Fruit fly (Drosophila melanogaster): ENCODE measurements around the gene Cse1.

Cse1 gene

DNA sequence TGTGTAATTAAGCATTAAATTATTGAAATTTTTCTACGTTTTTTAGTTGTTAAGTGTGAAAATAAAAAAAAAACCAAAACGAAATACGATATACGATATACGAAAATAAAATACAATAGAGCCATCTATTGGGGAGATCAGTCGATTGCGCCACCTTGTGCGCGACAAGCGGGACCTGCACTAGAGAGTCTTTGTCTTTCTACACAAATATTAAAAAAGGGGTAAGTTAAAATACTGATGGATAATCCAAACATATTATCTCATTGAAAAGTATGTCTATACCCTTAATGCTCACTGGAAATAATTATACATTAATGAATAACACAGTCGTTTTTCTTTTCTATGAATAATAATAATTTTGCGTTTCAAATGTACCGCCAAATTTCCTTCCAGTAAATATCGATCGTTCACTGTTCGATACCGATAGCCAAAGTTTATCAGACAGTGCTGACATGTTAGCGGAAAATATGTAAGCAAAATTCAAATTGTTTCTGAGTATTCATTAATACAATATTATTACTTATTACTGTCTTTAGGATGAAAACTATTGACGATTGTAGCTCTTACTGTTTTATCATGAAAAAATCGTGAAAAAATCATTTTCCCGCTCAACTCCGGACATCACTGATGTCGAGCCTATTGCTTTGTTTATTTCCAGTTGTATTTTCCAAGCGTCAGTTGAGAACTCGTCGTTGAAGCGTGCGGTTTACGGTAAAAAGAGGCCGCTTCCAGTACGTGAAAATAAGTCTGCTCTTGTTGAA, 8.8 kb downstream of the Cse1 start, which contains the start of gene mdy (continued):
- no peak for TF ChIP-seq amos (GFP tag; IDR thresholded peaks at IDR 0.05; ENCODE audit: partially characterized antibody)
- TF ChIP-seq CG7786 (GFP tag; optimal IDR thresholded peaks at IDR 0.05) = peak; percentile 46
- TF ChIP-seq MTF-1 (GFP tag; optimal IDR thresholded peaks at IDR 0.05; ENCODE audit: borderline replicate concordance) = peak; percentile 31
- TF ChIP-seq CG5180 (GFP tag; optimal IDR thresholded peaks at IDR 0.05) = peak; percentile 5
- TF ChIP-seq zfh1 (GFP tag; IDR thresholded peaks at IDR 0.05) = peak; percentile 60; the same call in 2 of the 3 replicates
- peak; percentile 7 for TF ChIP-seq CG17186 (GFP tag; optimal IDR thresholded peaks at IDR 0.05)
- peak; percentile 59 for TF ChIP-seq E2f1 (GFP tag; IDR thresholded peaks at IDR 0.05)
- TF ChIP-seq ranshi (GFP tag; IDR thresholded peaks at IDR 0.05) = peak; percentile 74; the same call in 1 of the 2 replicates
- peak; percentile 63 for TF ChIP-seq Sry-δ (GFP tag; optimal IDR thresholded peaks at IDR 0.05)
- TF ChIP-seq CG1832 (GFP tag; optimal IDR thresholded peaks at IDR 0.05) = no peak
- peak; percentile 30 for TF ChIP-seq CG6765 (GFP tag; optimal IDR thresholded peaks at IDR 0.05)
- TF ChIP-seq NfI (GFP tag; optimal IDR thresholded peaks at IDR 0.05) = peak; percentile 33
- TF ChIP-seq CG10462 (GFP tag; optimal IDR thresholded peaks at IDR 0.05) = peak; percentile 45
- TF ChIP-seq fu2 (GFP tag; optimal IDR thresholded peaks at IDR 0.05) = peak; percentile 52
- peak; percentile 4 to 65 for TF ChIP-seq chif (GFP tag; optimal IDR thresholded peaks at IDR 0.05)
- no peak for TF ChIP-seq sqz (GFP tag; optimal IDR thresholded peaks at IDR 0.05)
- TF ChIP-seq Hmx (GFP tag; optimal IDR thresholded peaks at IDR 0.05) = no peak
- no peak for TF ChIP-seq CG12236 (GFP tag; optimal IDR thresholded peaks at IDR 0.05)
- TF ChIP-seq yki (optimal IDR thresholded peaks at IDR 0.05) = no peak
- peak; percentile 24 for TF ChIP-seq stwl (tag; optimal IDR thresholded peaks at IDR 0.05)
- TF ChIP-seq CG3995 (GFP tag; optimal IDR thresholded peaks at IDR 0.05) = no peak
- no peak for TF ChIP-seq tna (GFP tag; IDR thresholded peaks at IDR 0.05; ENCODE audit: partially characterized antibody)
- peak; percentile 49 for TF ChIP-seq pnt (GFP tag; optimal IDR thresholded peaks at IDR 0.05)
- peak; percentile 9 for TF ChIP-seq CG4282 (GFP tag; optimal IDR thresholded peaks at IDR 0.05)
- no peak for TF ChIP-seq Doc3 (GFP tag; IDR thresholded peaks at IDR 0.05; ENCODE audit: partially characterized antibody)
- TF ChIP-seq repo (GFP tag; optimal IDR thresholded peaks at IDR 0.05) = peak; percentile 22
- no peak for TF ChIP-seq CG9437 (GFP tag; optimal IDR thresholded peaks at IDR 0.05)
- TF ChIP-seq CG4854 (GFP tag; optimal IDR thresholded peaks at IDR 0.05) = no peak
- peak; percentile 56 for TF ChIP-seq CG12769 (tag; optimal IDR thresholded peaks at IDR 0.05)
- TF ChIP-seq CG14050 (GFP tag; IDR thresholded peaks at IDR 0.05) = peak; percentile 26; the same call in 1 of the 3 replicates
- no peak for TF ChIP-seq schlank (tag; optimal IDR thresholded peaks at IDR 0.05)
- TF ChIP-seq Atf6 (GFP tag; IDR thresholded peaks at IDR 0.05) = peak; percentile 59; the same call in 1 of the 2 replicates
- peak; percentile 55; the same call in 1 of the 2 replicates for TF ChIP-seq unc-4 (GFP tag; IDR thresholded peaks at IDR 0.05; ENCODE audit: partially characterized antibody)
- TF ChIP-seq Dp (GFP tag; optimal IDR thresholded peaks at IDR 0.05) = peak; percentile 89
- no peak for TF ChIP-seq Blimp-1 (GFP tag; optimal IDR thresholded peaks at IDR 0.05)
- peak; percentile 29 for TF ChIP-seq tup (GFP tag; optimal IDR thresholded peaks at IDR 0.05)
- TF ChIP-seq BEAF-32 (GFP tag; optimal IDR thresholded peaks at IDR 0.05) = peak; percentile 56
- no peak for TF ChIP-seq croc (GFP tag; conservative IDR thresholded peaks at IDR 0.05)
- no peak for TF ChIP-seq grn (GFP tag; optimal IDR thresholded peaks at IDR 0.05)
- TF ChIP-seq ab (GFP tag; optimal IDR thresholded peaks at IDR 0.05) = peak; percentile 36
- no peak for TF ChIP-seq CG12071 (GFP tag; optimal IDR thresholded peaks at IDR 0.05)
- peak; percentile 26 for TF ChIP-seq CG9876 (GFP tag; optimal IDR thresholded peaks at IDR 0.05)
- peak; percentile 44; the same call in 1 of the 2 replicates for TF ChIP-seq seq (GFP tag; IDR thresholded peaks at IDR 0.05)
- no peak for TF ChIP-seq p53 (GFP tag; optimal IDR thresholded peaks at IDR 0.05)
- TF ChIP-seq kay (GFP tag; optimal IDR thresholded peaks at IDR 0.05) = peak; percentile 58
- TF ChIP-seq C15 (GFP tag; IDR thresholded peaks at IDR 0.05) = no peak
- peak; percentile 43 for TF ChIP-seq CG4820 (GFP tag; optimal IDR thresholded peaks at IDR 0.05)
- TF ChIP-seq chinmo (GFP tag; IDR thresholded peaks at IDR 0.05; ENCODE audit: partially characterized antibody) = 0 out of 4 replicates have a peak, but pooled peaks have one; percentile 34
- TF ChIP-seq CG1603 (tag; optimal IDR thresholded peaks at IDR 0.05) = peak; percentile 72
